Worm (Caenorhabditis elegans) whole organism, L4/young adult: ENCODE measurements around the gene crn-3.
A peak's percentile ranks its signal among the peaks of the same experiment; 100 is the strongest.

Experiments used
- W03F9.2 ChIP-seq: fragments of 150-350 bp; optimal IDR thresholded peaks from 2 replicates; lab custom pipeline; 2014; ENCODE audit warnings: missing biosample characterization, missing genetic modification characterization
- dao-5 ChIP-seq: sonication (generic microtip); optimal IDR thresholded peaks from 2 replicates; lab custom pipeline; 2016; ENCODE audit warnings: missing genotype, missing genetic modification characterization, moderate library complexity, missing compliant biosample characterization
- him-1 ChIP-seq: sonication (generic microtip); optimal IDR thresholded peaks from 2 replicates; lab custom pipeline; 2016; ENCODE audit warnings: missing genotype, missing genetic modification reagents, missing genetic modification characterization, missing compliant biosample characterization

Gene crn-3

ce11 chrII:10558962-10559415 is 28.9 kb upstream of the crn-3 start:
- no peak for TF ChIP-seq W03F9.2

- TF ChIP-seq him-1 (tag; lab: Kevin White, UChicago) (no peak), W03F9.2 (no peak), dao-5 (tag; lab: Kevin White, UChicago) (no peak)
Measured at ce11 chrII:10559671-10560184, 28.1 kb upstream of the crn-3 start.

- TF ChIP-seq dao-5 (tag; lab: Kevin White, UChicago) (peak; percentile 80), W03F9.2 (peak; percentile 99), him-1 (tag; lab: Kevin White, UChicago) (peak; percentile 100)
Measured at ce11 chrII:10563368-10563767, 24.5 kb upstream of the crn-3 start, which contains the start of gene cdc-48.1. Gene cdc-48.1 (minus strand): TSS chrII:10563407.

- no peak for TF ChIP-seq W03F9.2
- no peak for TF ChIP-seq dao-5 (tag; lab: Kevin White, UChicago)
- no peak for TF ChIP-seq him-1 (tag; lab: Kevin White, UChicago)
Measured at ce11 chrII:10564578-10564977, 23.3 kb upstream of the crn-3 start, which contains the start of the genes C06A1.6 and C06A1.7. Gene C06A1.6 (minus strand): TSS chrII:10564678. Gene C06A1.7 (plus strand): TSS chrII:10564891.

ce11 chrII:10566458-10566857 is 21.4 kb upstream of the crn-3 start:
- no peak for TF ChIP-seq W03F9.2
- TF ChIP-seq dao-5 (tag; lab: Kevin White, UChicago) = no peak
- no peak for TF ChIP-seq him-1 (tag; lab: Kevin White, UChicago)

ce11 chrII:10569498-10569897 is 18.3 kb upstream of the crn-3 start:
- TF ChIP-seq him-1 (tag; lab: Kevin White, UChicago) (no peak), dao-5 (tag; lab: Kevin White, UChicago) (no peak), W03F9.2 (no peak)

- no peak for TF ChIP-seq W03F9.2
Measured at ce11 chrII:10570302-10570701, 17.5 kb upstream of the crn-3 start, which contains the start of gene txt-13. Gene txt-13 (plus strand): TSS chrII:10570602.

ce11 chrII:10571967-10572366 is 15.9 kb upstream of the crn-3 start, which contains the start of gene C06A1.3:
Gene C06A1.3 (plus strand): TSS chrII:10572267.
- TF ChIP-seq him-1 (tag; lab: Kevin White, UChicago) (no peak), dao-5 (tag; lab: Kevin White, UChicago) (no peak), W03F9.2 (no peak)

ce11 chrII:10574177-10574576 is 13.7 kb upstream of the crn-3 start:
- TF ChIP-seq him-1 (tag; lab: Kevin White, UChicago) (no peak), dao-5 (tag; lab: Kevin White, UChicago) (no peak), W03F9.2 (no peak)

- TF ChIP-seq him-1 (tag; lab: Kevin White, UChicago) = no peak
- TF ChIP-seq dao-5 (tag; lab: Kevin White, UChicago) = no peak
- no peak for TF ChIP-seq W03F9.2
Measured at ce11 chrII:10578843-10579430, 8.9 kb upstream of the crn-3 start, which contains the start of gene rpb-6. Gene rpb-6 (plus strand): TSS chrII:10579380.

- TF ChIP-seq dao-5 (tag; lab: Kevin White, UChicago) (no peak), W03F9.2 (no peak), him-1 (tag; lab: Kevin White, UChicago) (no peak)
Measured at ce11 chrII:10579655-10580054, 8.2 kb upstream of the crn-3 start, which contains the start of gene dohh-1. Gene dohh-1 (plus strand): TSS chrII:10579955.

ce11 chrII:10580833-10581232 is 7.0 kb upstream of the crn-3 start, which contains the start of gene dap-3:
Gene dap-3 (plus strand): TSS chrII:10581133.
- no peak for TF ChIP-seq W03F9.2
- no peak for TF ChIP-seq him-1 (tag; lab: Kevin White, UChicago)
- no peak for TF ChIP-seq dao-5 (tag; lab: Kevin White, UChicago)

- no peak for TF ChIP-seq W03F9.2
- TF ChIP-seq him-1 (tag; lab: Kevin White, UChicago) = no peak
- TF ChIP-seq dao-5 (tag; lab: Kevin White, UChicago) = no peak
Measured at ce11 chrII:10582318-10582717, 5.5 kb upstream of the crn-3 start, which contains the start of gene mrps-22. Gene mrps-22 (plus strand): TSS chrII:10582618.

ce11 chrII:10584036-10584435 is 3.8 kb upstream of the crn-3 start, which contains the start of gene algn-9:
Gene algn-9 (plus strand): TSS chrII:10584336.
- no peak for TF ChIP-seq him-1 (tag; lab: Kevin White, UChicago)
- TF ChIP-seq W03F9.2 = no peak
- no peak for TF ChIP-seq dao-5 (tag; lab: Kevin White, UChicago)
